Fruit fly (Drosophila melanogaster) whole organism, prepupa: ENCODE results near the gene CG44000.

ENCODE experiments used
- Blimp-1 ChIP-seq: fragments of 200-800 bp; sonication (Bioruptor generic); optimal IDR thresholded peaks from 3 replicates; lab custom pipeline; 2017; ENCODE audit warnings: missing biosample characterization, missing genetic modification characterization, mild to moderate bottlenecking, moderate library complexity, missing genetic modification reagents
- CG10631 ChIP-seq: fragments of 200-800 bp; sonication (Bioruptor generic); optimal IDR thresholded peaks from 2 replicates; lab custom pipeline; 2016; ENCODE audit warnings: missing biosample characterization, missing genetic modification characterization
- CG10669 ChIP-seq: fragments of 200-800 bp; sonication (Bioruptor generic); optimal IDR thresholded peaks from 3 replicates; lab custom pipeline; 2018; ENCODE audit warnings: missing biosample characterization, mild to moderate bottlenecking, missing genetic modification characterization, moderate library complexity
- CG11294 ChIP-seq: fragments of 200-800 bp; sonication (Bioruptor generic); IDR thresholded peaks from 2 replicates; pipeline ENCODE4 v1.3.6; 2022; ENCODE audit warnings: missing biosample characterization, missing genetic modification characterization
- CG11902 ChIP-seq: fragments of 200-800 bp; sonication (Bioruptor generic); optimal IDR thresholded peaks from 3 replicates; lab custom pipeline; 2016; ENCODE audit warnings: missing biosample characterization, missing genetic modification characterization
- CG1621 ChIP-seq: fragments of 200-800 bp; sonication (Bioruptor generic); optimal IDR thresholded peaks from 3 replicates; lab custom pipeline; 2018; ENCODE audit warnings: missing biosample characterization, mild to moderate bottlenecking, missing genetic modification characterization
- CG16779 ChIP-seq: fragments of 200-800 bp; sonication (Bioruptor generic); optimal IDR thresholded peaks from 3 replicates; lab custom pipeline; 2017; ENCODE audit warnings: missing biosample characterization, mild to moderate bottlenecking, missing genetic modification characterization
- CG3032 ChIP-seq: fragments of 200-800 bp; optimal IDR thresholded peaks from 2 replicates; lab custom pipeline; 2019; ENCODE audit warnings: missing biosample characterization, mild to moderate bottlenecking, missing genetic modification characterization, moderate library complexity
- CG31627 ChIP-seq: fragments of 200-800 bp; sonication (Bioruptor generic); optimal IDR thresholded peaks from 3 replicates; lab custom pipeline; 2016; ENCODE audit warnings: missing biosample characterization, missing genetic modification characterization
- CG32006 ChIP-seq: fragments of 200-800 bp; sonication (Bioruptor generic); optimal IDR thresholded peaks from 3 replicates; lab custom pipeline; 2017; ENCODE audit warnings: missing biosample characterization, mild to moderate bottlenecking, missing genetic modification characterization
- CG34406 ChIP-seq: fragments of 200-800 bp; sonication (Bioruptor generic); optimal IDR thresholded peaks from 3 replicates; lab custom pipeline; 2016; ENCODE audit warnings: missing biosample characterization, missing genetic modification characterization
- CG3919 ChIP-seq: fragments of 200-800 bp; sonication (Bioruptor generic); optimal IDR thresholded peaks from 3 replicates; lab custom pipeline; 2016; ENCODE audit warnings: missing biosample characterization, missing genetic modification characterization
- CG4318 ChIP-seq: fragments of 200-800 bp; sonication (Bioruptor generic); optimal IDR thresholded peaks from 3 replicates; lab custom pipeline; 2017; ENCODE audit warnings: missing biosample characterization, mild to moderate bottlenecking, missing genetic modification characterization
- CG6163 ChIP-seq: fragments of 200-800 bp; sonication (Bioruptor generic); IDR thresholded peaks from 3 replicates; pipeline ENCODE4 v1.3.6; 2022; ENCODE audit warnings: missing biosample characterization, missing genetic modification characterization
- CG6276 ChIP-seq: fragments of 200-800 bp; sonication (Bioruptor generic); optimal IDR thresholded peaks from 2 replicates; lab custom pipeline; 2017; ENCODE audit warnings: missing biosample characterization, mild to moderate bottlenecking, missing genetic modification characterization
- CG6792 ChIP-seq: fragments of 200-800 bp; sonication (Bioruptor generic); optimal IDR thresholded peaks from 3 replicates; lab custom pipeline; 2016; ENCODE audit warnings: missing biosample characterization, missing genetic modification characterization
- CG6854 ChIP-seq: fragments of 200-800 bp; sonication (Bioruptor generic); optimal IDR thresholded peaks from 2 replicates; lab custom pipeline; 2017; ENCODE audit warnings: missing biosample characterization, mild to moderate bottlenecking, missing genetic modification characterization
- CG7368 ChIP-seq: fragments of 200-800 bp; sonication (Bioruptor generic); optimal IDR thresholded peaks from 3 replicates; lab custom pipeline; 2016; ENCODE audit warnings: missing biosample characterization, missing genetic modification characterization
- CG8119 ChIP-seq: fragments of 200-800 bp; sonication (Bioruptor generic); IDR thresholded peaks from 3 replicates; pipeline ENCODE4 v1.3.6; 2022; ENCODE audit warnings: missing biosample characterization, missing genetic modification characterization
- CG8319 ChIP-seq: fragments of 200-800 bp; sonication (Bioruptor generic); optimal IDR thresholded peaks from 3 replicates; lab custom pipeline; 2016; ENCODE audit warnings: missing biosample characterization, missing genetic modification characterization
- CG9139 ChIP-seq: fragments of 200-800 bp; sonication (Bioruptor generic); optimal IDR thresholded peaks from 3 replicates; lab custom pipeline; 2017; ENCODE audit warnings: missing biosample characterization, mild to moderate bottlenecking, missing genetic modification characterization
- Eip75B ChIP-seq: fragments of 200-800 bp; sonication (Bioruptor generic); optimal IDR thresholded peaks from 3 replicates; lab custom pipeline; 2016; ENCODE audit warnings: missing biosample characterization, missing genetic modification characterization
- Eip93F ChIP-seq: fragments of 200-800 bp; sonication (Bioruptor generic); optimal IDR thresholded peaks from 2 replicates; lab custom pipeline; 2016; ENCODE audit warnings: missing biosample characterization, mild to moderate bottlenecking, missing genetic modification characterization
- Ets21C ChIP-seq: fragments of 200-800 bp; sonication (Bioruptor generic); optimal IDR thresholded peaks from 3 replicates; lab custom pipeline; 2016; ENCODE audit warnings: missing biosample characterization, missing genetic modification characterization
- Hr38 ChIP-seq: sonication (Bioruptor generic); optimal IDR thresholded peaks from 2 replicates; lab custom pipeline; 2016; ENCODE audit warnings: missing biosample characterization, missing genetic modification characterization
- Hr39 ChIP-seq: fragments of 200-800 bp; sonication (Bioruptor generic); optimal IDR thresholded peaks from 2 replicates; lab custom pipeline; 2016; ENCODE audit warnings: missing biosample characterization, missing genetic modification characterization
- Hr4 ChIP-seq: fragments of 200-800 bp; sonication (Bioruptor generic); optimal IDR thresholded peaks from 3 replicates; lab custom pipeline; 2016; ENCODE audit warnings: missing biosample characterization, missing genetic modification characterization
- Met ChIP-seq: fragments of 200-800 bp; sonication (Bioruptor generic); optimal IDR thresholded peaks from 3 replicates; lab custom pipeline; 2016; ENCODE audit warnings: missing biosample characterization, missing genetic modification characterization
- OdsH ChIP-seq: fragments of 200-800 bp; sonication (Bioruptor generic); optimal IDR thresholded peaks from 3 replicates; lab custom pipeline; 2016; ENCODE audit warnings: missing biosample characterization, missing genetic modification characterization
- Sox14 ChIP-seq: fragments of 200-800 bp; sonication (Bioruptor generic); optimal IDR thresholded peaks from 3 replicates; lab custom pipeline; 2016; ENCODE audit warnings: missing biosample characterization, missing genetic modification characterization
- Sox15 ChIP-seq: fragments of 200-800 bp; sonication (Bioruptor generic); optimal IDR thresholded peaks from 3 replicates; lab custom pipeline; 2016; ENCODE audit warnings: missing biosample characterization, missing genetic modification characterization
- achi ChIP-seq: fragments of 200-800 bp; sonication (Bioruptor generic); optimal IDR thresholded peaks from 3 replicates; lab custom pipeline; 2016; ENCODE audit warnings: missing biosample characterization, missing genetic modification characterization
- acj6 ChIP-seq: fragments of 200-800 bp; sonication (Bioruptor generic); optimal IDR thresholded peaks from 3 replicates; lab custom pipeline; 2016; ENCODE audit warnings: missing biosample characterization, missing genetic modification characterization
- dac ChIP-seq: fragments of 200-800 bp; sonication (Bioruptor generic); optimal IDR thresholded peaks from 2 replicates; lab custom pipeline; 2017; ENCODE audit warnings: missing biosample characterization, mild to moderate bottlenecking, missing genetic modification characterization
- dsx ChIP-seq: fragments of 200-800 bp; optimal IDR thresholded peaks from 3 replicates; lab custom pipeline; 2019; ENCODE audit warnings: missing biosample characterization, mild to moderate bottlenecking, missing genetic modification characterization, moderate library complexity; ENCODE audit not compliant: poor library complexity, severe bottlenecking
- eg ChIP-seq: fragments of 200-800 bp; sonication (Bioruptor generic); IDR thresholded peaks from 3 replicates; pipeline ENCODE4 v1.3.6; 2022; ENCODE audit warnings: missing biosample characterization, missing genetic modification characterization
- fd59A ChIP-seq: fragments of 200-800 bp; sonication (Bioruptor generic); optimal IDR thresholded peaks from 2 replicates; lab custom pipeline; 2017; ENCODE audit warnings: missing biosample characterization, mild to moderate bottlenecking, missing genetic modification characterization, missing genetic modification reagents
- fd85E ChIP-seq: fragments of 200-800 bp; sonication (Bioruptor generic); optimal IDR thresholded peaks from 3 replicates; lab custom pipeline; 2016; ENCODE audit warnings: missing biosample characterization, missing genetic modification characterization
- fkh ChIP-seq: fragments of 200-800 bp; sonication (Bioruptor generic); optimal IDR thresholded peaks from 3 replicates; lab custom pipeline; 2017; ENCODE audit warnings: missing biosample characterization, mild to moderate bottlenecking, missing genetic modification characterization, moderate library complexity
- lz ChIP-seq: fragments of 200-800 bp; sonication (Bioruptor generic); optimal IDR thresholded peaks from 3 replicates; lab custom pipeline; 2016; ENCODE audit warnings: missing biosample characterization, missing genetic modification characterization
- net ChIP-seq: fragments of 200-800 bp; sonication (Bioruptor generic); optimal IDR thresholded peaks from 3 replicates; lab custom pipeline; 2016; ENCODE audit warnings: missing biosample characterization, missing genetic modification characterization
- salr ChIP-seq, 2 experiments: fragments of 200-800 bp; sonication (Bioruptor generic); optimal IDR thresholded peaks; 3 replicates each; lab custom pipeline; 2016 to 2018; ENCODE audit warnings: missing biosample characterization in 2 of 2, missing genetic modification characterization in 2 of 2, mild to moderate bottlenecking in 1 of 2
- spab ChIP-seq: fragments of 200-800 bp; sonication (Bioruptor generic); optimal IDR thresholded peaks from 2 replicates; lab custom pipeline; 2017; ENCODE audit warnings: missing biosample characterization, mild to moderate bottlenecking, missing genetic modification characterization, missing genetic modification reagents
- ss ChIP-seq, 2 experiments: fragments of 200-800 bp; sonication (Bioruptor generic); optimal IDR thresholded peaks; 2 replicates in 1 of 2; 3 replicates in 1 of 2; lab custom pipeline; 2017 to 2018; ENCODE audit warnings: mild to moderate bottlenecking in 2 of 2, missing biosample characterization in 2 of 2, missing genetic modification characterization in 2 of 2, moderate library complexity in 1 of 2
- svp ChIP-seq: fragments of 200-800 bp; sonication (Bioruptor generic); peaks from one replicate; lab custom pipeline; 2016; ENCODE audit warnings: missing biosample characterization, missing genetic modification characterization
- topi ChIP-seq: fragments of 200-800 bp; sonication (Bioruptor generic); optimal IDR thresholded peaks from 3 replicates; lab custom pipeline; 2016; ENCODE audit warnings: missing biosample characterization, missing genetic modification characterization

Gene CG44000

dm6 chr2L:4999389-5000032, 43.6 kb upstream of the CG44000 start (continued):
- TF ChIP-seq Eip93F (GFP tag; lab: Kevin White, UChicago), result no peak
- TF ChIP-seq CG1621 (tag; lab: Kevin White, UChicago), result no peak
- TF ChIP-seq CG6854, result no peak
- TF ChIP-seq fd85E (GFP tag; lab: Kevin White, UChicago), result no peak
- TF ChIP-seq OdsH (GFP tag; lab: Kevin White, UChicago), result peak; percentile 78
- peak; percentile 73 for TF ChIP-seq topi (GFP tag; lab: Kevin White, UChicago)
- peak; percentile 74 for TF ChIP-seq CG31627 (GFP tag; lab: Kevin White, UChicago)
- peak; percentile 59 for TF ChIP-seq CG3032
- TF ChIP-seq CG9139, result no peak
- TF ChIP-seq lz (GFP tag; lab: Kevin White, UChicago), result peak; percentile 62
- peak; percentile 84 for TF ChIP-seq CG11294
- peak; percentile 54 to 64 for TF ChIP-seq salr (GFP tag; optimal IDR thresholded peaks at IDR 0.05; lab: Kevin White, UChicago)
- TF ChIP-seq Blimp-1, result no peak
- TF ChIP-seq CG16779 (tag; lab: Kevin White, UChicago), result peak; percentile 56
- peak in 1 of 2 experiments; percentile 7 for TF ChIP-seq ss (GFP tag; optimal IDR thresholded peaks at IDR 0.05; lab: Kevin White, UChicago)
- peak; percentile 64 for TF ChIP-seq spab (GFP tag; lab: Kevin White, UChicago)
- TF ChIP-seq Hr4 (GFP tag; lab: Kevin White, UChicago), result peak; percentile 87
- TF ChIP-seq dsx (GFP tag; lab: Kevin White, UChicago), result no peak
- TF ChIP-seq acj6 (GFP tag; lab: Kevin White, UChicago), result peak; percentile 77
- TF ChIP-seq CG7368 (GFP tag; lab: Kevin White, UChicago), result peak; percentile 43
- peak; percentile 73 for TF ChIP-seq Met (GFP tag; lab: Kevin White, UChicago)
- TF ChIP-seq Sox14 (GFP tag; lab: Kevin White, UChicago), result peak; percentile 71
- peak; percentile 78 for TF ChIP-seq achi (GFP tag; lab: Kevin White, UChicago)
- peak; percentile 75 for TF ChIP-seq Hr39 (GFP tag; lab: Kevin White, UChicago)
- TF ChIP-seq fd59A (GFP tag; lab: Kevin White, UChicago), result peak; percentile 57
- peak; percentile 78 for TF ChIP-seq CG32006 (GFP tag; lab: Kevin White, UChicago)
- TF ChIP-seq CG11902 (GFP tag; lab: Kevin White, UChicago), result peak; percentile 38
- TF ChIP-seq CG4318, result peak; percentile 45
- TF ChIP-seq eg (GFP tag; lab: Robert Waterston, UW), result peak; percentile 91
- TF ChIP-seq CG6276 (GFP tag; lab: Kevin White, UChicago), result peak; percentile 73
- TF ChIP-seq fkh (GFP tag; lab: Kevin White, UChicago), result peak; percentile 15
- TF ChIP-seq CG8119 (GFP tag; lab: Robert Waterston, UW), result peak; percentile 75

dm6 chr2L:5000287-5000871, 42.7 kb upstream of the CG44000 start:
- TF ChIP-seq Ets21C (GFP tag; lab: Kevin White, UChicago) (peak; percentile 80), CG11294 (peak; percentile 64), CG4318 (peak; percentile 45), CG3032 (peak; percentile 88), CG6276 (GFP tag; lab: Kevin White, UChicago) (peak; percentile 62), Eip75B (GFP tag; lab: Kevin White, UChicago) (peak; percentile 80), CG6854 (peak; percentile 79), CG10669 (GFP tag; lab: Kevin White, UChicago) (peak; percentile 83), OdsH (GFP tag; lab: Kevin White, UChicago) (peak; percentile 81), Hr38 (GFP tag; lab: Kevin White, UChicago) (no peak), CG7368 (GFP tag; lab: Kevin White, UChicago) (peak; percentile 73), CG6163 (GFP tag; lab: Robert Waterston, UW) (peak; percentile 85), Blimp-1 (peak; percentile 57), CG3919 (GFP tag; lab: Kevin White, UChicago) (peak; percentile 84), topi (GFP tag; lab: Kevin White, UChicago) (peak; percentile 88), Sox15 (peak; percentile 64), dac (GFP tag; lab: Kevin White, UChicago) (peak; percentile 2), CG31627 (GFP tag; lab: Kevin White, UChicago) (peak; percentile 87), Eip93F (GFP tag; lab: Kevin White, UChicago) (peak; percentile 63), CG10631 (GFP tag; lab: Kevin White, UChicago) (peak; percentile 78), CG34406 (peak; percentile 80), CG8119 (GFP tag; lab: Robert Waterston, UW) (peak; percentile 82), CG8319 (GFP tag; lab: Kevin White, UChicago) (peak; percentile 53), svp (GFP tag; lab: Kevin White, UChicago) (peak; percentile 92), net (GFP tag; lab: Kevin White, UChicago) (peak; percentile 74), CG6792 (GFP tag; lab: Kevin White, UChicago) (peak; percentile 87), spab (GFP tag; lab: Kevin White, UChicago) (peak; percentile 84)
